Fruit fly (Drosophila melanogaster): Measurements from ENCODE around the gene CG42594.

The CG42594 gene

DNA sequence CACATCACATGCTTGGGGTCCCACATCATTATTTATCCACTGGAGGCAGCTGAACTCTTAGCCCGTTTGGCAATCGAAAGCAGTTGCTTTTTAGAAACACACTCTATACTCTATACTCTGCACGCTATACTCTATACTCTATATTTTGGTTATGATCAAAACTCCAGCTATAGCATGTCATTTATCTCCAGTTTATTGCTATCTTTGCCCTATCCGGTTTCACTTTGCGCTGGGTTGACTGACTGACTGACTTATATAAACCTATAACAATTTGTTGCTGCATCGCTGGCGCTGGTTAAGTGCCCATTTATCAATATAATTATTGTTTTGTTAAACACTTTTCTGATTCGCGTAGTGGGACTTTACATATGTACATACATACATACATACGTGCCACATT lies 102.9 kb downstream of the CG42594 start:
- no peak for TF ChIP-seq Ets21C (GFP tag; optimal IDR thresholded peaks at IDR 0.05)
- no peak for TF ChIP-seq acj6 (GFP tag; optimal IDR thresholded peaks at IDR 0.05)
- no peak for TF ChIP-seq ss (GFP tag; optimal IDR thresholded peaks at IDR 0.05)
- no peak for TF ChIP-seq CG1621 (tag; optimal IDR thresholded peaks at IDR 0.05)
- no peak for TF ChIP-seq CG10631 (GFP tag; optimal IDR thresholded peaks at IDR 0.05)
- TF ChIP-seq CG8119 (GFP tag; IDR thresholded peaks at IDR 0.05) = no peak
- no peak for TF ChIP-seq CG3919 (GFP tag; optimal IDR thresholded peaks at IDR 0.05)
- TF ChIP-seq CG6808 (GFP tag; optimal IDR thresholded peaks at IDR 0.05) = no peak
- TF ChIP-seq Lpt (GFP tag; optimal IDR thresholded peaks at IDR 0.05) = no peak
- TF ChIP-seq lz (GFP tag; optimal IDR thresholded peaks at IDR 0.05) = no peak

dm6 chrX:4955788-4956442 lies 115.3 kb downstream of the CG42594 start:
- peak; percentile 55; the same call in 2 of the 3 replicates for TF ChIP-seq CG8119 (GFP tag; IDR thresholded peaks at IDR 0.05)
- TF ChIP-seq esn (GFP tag; optimal IDR thresholded peaks at IDR 0.05) = peak; percentile 38
- peak; percentile 12 for TF ChIP-seq CG6276 (GFP tag; optimal IDR thresholded peaks at IDR 0.05)
- TF ChIP-seq CG1621 (tag; optimal IDR thresholded peaks at IDR 0.05) = peak; percentile 26
- TF ChIP-seq OdsH (GFP tag; optimal IDR thresholded peaks at IDR 0.05) = peak; percentile 6
- TF ChIP-seq eg (GFP tag; IDR thresholded peaks at IDR 0.05) = peak; percentile 51; the same call in 2 of the 3 replicates
- TF ChIP-seq CG10631 (GFP tag; optimal IDR thresholded peaks at IDR 0.05) = no peak
- no peak for TF ChIP-seq Eip75B (GFP tag; optimal IDR thresholded peaks at IDR 0.05)
- no peak for TF ChIP-seq Ets21C (GFP tag; optimal IDR thresholded peaks at IDR 0.05)
- TF ChIP-seq salr (GFP tag; optimal IDR thresholded peaks at IDR 0.05) = no peak
- TF ChIP-seq CG8632 (GFP tag; optimal IDR thresholded peaks at IDR 0.05) = peak; percentile 19
- peak; percentile 2 for TF ChIP-seq CG6792 (GFP tag; optimal IDR thresholded peaks at IDR 0.05)
- peak; percentile 23 for TF ChIP-seq CG3919 (GFP tag; optimal IDR thresholded peaks at IDR 0.05)
- peak; percentile 53; the same call in 1 of the 2 replicates for TF ChIP-seq CG15336 (GFP tag; IDR thresholded peaks at IDR 0.05)
- no peak for TF ChIP-seq CG34406 (GFP tag; optimal IDR thresholded peaks at IDR 0.05)
- no peak for TF ChIP-seq pdm3 (GFP tag; optimal IDR thresholded peaks at IDR 0.05)
- TF ChIP-seq svp (GFP tag) = peak; percentile 64
- TF ChIP-seq Blimp-1 (GFP tag; optimal IDR thresholded peaks at IDR 0.05) = no peak
- TF ChIP-seq Gug (GFP tag; IDR thresholded peaks at IDR 0.05) = 0 out of 2 replicates have a peak, but pooled peaks have one; percentile 23
- peak; percentile 77 for TF ChIP-seq Eip78C (GFP tag)

All from whole organism, prepupa.